Worm (Caenorhabditis elegans) whole organism, L2 larva: ENCODE measurements around the gene srj-42.

Experiments
- ZK546.5 ChIP-seq: sonication (generic microtip); optimal IDR thresholded peaks from 2 replicates; lab custom pipeline; 2017; ENCODE audit warnings: missing biosample characterization, missing genetic modification characterization
- elt-1 ChIP-seq: fragments of 150-350 bp; optimal IDR thresholded peaks from 2 replicates; lab custom pipeline; 2014; ENCODE audit warnings: missing biosample characterization, missing genetic modification characterization
- lin-39 ChIP-seq: fragments of 150-350 bp; optimal IDR thresholded peaks from 2 replicates; lab custom pipeline; 2014; ENCODE audit warnings: missing biosample characterization, missing genetic modification reagents, missing genetic modification characterization
- mbf-1 ChIP-seq: sonication (generic microtip); optimal IDR thresholded peaks from 2 replicates; lab custom pipeline; 2017; ENCODE audit warnings: missing biosample characterization, missing genetic modification characterization
- nhr-12 ChIP-seq: fragments of 150-350 bp; optimal IDR thresholded peaks from 2 replicates; lab custom pipeline; 2014; ENCODE audit warnings: missing biosample characterization, missing genetic modification characterization
- unc-55 ChIP-seq: fragments of 150-350 bp; sonication (generic microtip); optimal IDR thresholded peaks from 3 replicates; lab custom pipeline; 2014; ENCODE audit warnings: missing biosample characterization, missing genetic modification reagents, missing genetic modification characterization
- unc-62 ChIP-seq: fragments of 150-350 bp; optimal IDR thresholded peaks from 2 replicates; lab custom pipeline; 2014; ENCODE audit warnings: missing biosample characterization, missing genetic modification reagents, missing genetic modification characterization

- no peak for TF ChIP-seq elt-1 (tag; lab: Kevin White, UChicago)
- TF ChIP-seq ZK546.5: no peak
- TF ChIP-seq unc-62 (GFP tag; lab: Kevin White, UChicago): no peak
- TF ChIP-seq nhr-12 (tag; lab: Kevin White, UChicago): no peak
- no peak for TF ChIP-seq mbf-1
- TF ChIP-seq unc-55: no peak
- no peak for TF ChIP-seq lin-39 (tag; lab: Kevin White, UChicago)
These were observed 42.0 kb upstream of the srj-42 start, which contains the start of gene Y73F8A.10 for ce11 chrIV:15294040-15294439.
